Worm (Caenorhabditis elegans) whole organism, young adult: ENCODE results near the gene sbsp-1.

Source experiments
- C17E4.6 ChIP-seq: fragments of 200-800 bp; sonication (Bioruptor generic); IDR thresholded peaks from 2 replicates; pipeline ENCODE4 v1.3.6; 2022; ENCODE audit warnings: missing genetic modification reagents, missing genetic modification characterization, missing compliant biosample characterization
- F49E8.2 ChIP-seq: sonication (generic microtip); optimal IDR thresholded peaks from 3 replicates; lab custom pipeline; 2017; ENCODE audit warnings: missing genetic modification characterization, mild to moderate bottlenecking, missing compliant biosample characterization, antibody characterized with exemption, moderate library complexity; ENCODE audit not compliant: insufficient read depth
- Y56A3A.18 ChIP-seq: fragments of 200-800 bp; sonication (Bioruptor generic); IDR thresholded peaks from 2 replicates; pipeline ENCODE4 v1.3.6; 2022; ENCODE audit warnings: missing genetic modification reagents, missing genetic modification characterization, missing compliant biosample characterization
- Y95B8A.8 ChIP-seq: fragments of 200-800 bp; sonication (Bioruptor generic); IDR thresholded peaks from 2 replicates; pipeline ENCODE4 v1.3.6; 2022; ENCODE audit warnings: missing genetic modification reagents, missing genetic modification characterization, missing compliant biosample characterization
- ama-1 ChIP-seq, 3 experiments: fragments of 150-350 bp in 1 of 3; sonication (generic microtip) in 2 of 3; optimal IDR thresholded peaks; 2 replicates each; lab custom pipeline; 2014 to 2018; ENCODE audit warnings: missing biosample characterization in 2 of 3, missing genetic modification characterization in 2 of 3, missing genetic modification reagents in 2 of 3
- aptf-3 ChIP-seq: fragments of 200-800 bp; sonication (Bioruptor generic); IDR thresholded peaks from 2 replicates; pipeline ENCODE4 v1.3.6; 2022; ENCODE audit warnings: missing genetic modification characterization, missing compliant biosample characterization
- pha-4 ChIP-seq: fragments of 150-350 bp; sonication (generic microtip); optimal IDR thresholded peaks from 2 replicates; lab custom pipeline; 2014; ENCODE audit warnings: missing biosample characterization, missing genetic modification reagents, missing genetic modification characterization
- sdz-38 ChIP-seq: sonication (generic microtip); optimal IDR thresholded peaks from 2 replicates; lab custom pipeline; 2016; ENCODE audit warnings: missing genotype, missing genetic modification characterization, missing compliant biosample characterization
- snpc-3.4 ChIP-seq: sonication (generic microtip); optimal IDR thresholded peaks from 2 replicates; lab custom pipeline; 2017; ENCODE audit warnings: missing genetic modification characterization, mild to moderate bottlenecking, missing compliant biosample characterization, antibody characterized with exemption, moderate library complexity, missing genotype, missing genetic modification reagents
- unc-130 ChIP-seq: sonication (generic microtip); optimal IDR thresholded peaks from 2 replicates; lab custom pipeline; 2016; ENCODE audit warnings: missing genetic modification reagents, missing genetic modification characterization, missing compliant biosample characterization
- unc-62 ChIP-seq: fragments of 150-350 bp; optimal IDR thresholded peaks from 2 replicates; lab custom pipeline; 2014; ENCODE audit warnings: missing biosample characterization, missing genetic modification reagents, missing genetic modification characterization
- ztf-3 ChIP-seq: fragments of 200-800 bp; sonication (Bioruptor generic); optimal IDR thresholded peaks from 2 replicates; lab custom pipeline; 2018; ENCODE audit warnings: mild to moderate bottlenecking, missing genetic modification characterization, missing compliant biosample characterization

ce11 chrIII:10888824-10889223 lies 56.1 kb downstream of the sbsp-1 start:
- no peak for TF ChIP-seq unc-130 (GFP tag; lab: Kevin White, UChicago)
- TF ChIP-seq Y56A3A.18 (GFP tag; lab: Robert Waterston, UW) = no peak
- no peak for TF ChIP-seq ama-1 (optimal IDR thresholded peaks at IDR 0.05; lab: Kevin White, UChicago)
- no peak for TF ChIP-seq ama-1 (GFP tag; optimal IDR thresholded peaks at IDR 0.05; lab: Kevin White, UChicago)
- TF ChIP-seq C17E4.6 (GFP tag; lab: Robert Waterston, UW) = no peak
- no peak for TF ChIP-seq ztf-3 (GFP tag; lab: Kevin White, UChicago)
- TF ChIP-seq snpc-3.4 = no peak
- no peak for TF ChIP-seq sdz-38
- no peak for TF ChIP-seq pha-4 (tag; lab: Kevin White, UChicago)
- no peak for TF ChIP-seq Y95B8A.8 (GFP tag; lab: Robert Waterston, UW)
- no peak for TF ChIP-seq F49E8.2 (tag; lab: Kevin White, UChicago)
- TF ChIP-seq aptf-3 = no peak
- TF ChIP-seq unc-62 = no peak
